Fruit fly (Drosophila melanogaster) whole organism, prepupa: ENCODE results near the gene CG15200.

Experiments
- Blimp-1 ChIP-seq: fragments of 200-800 bp; sonication (Bioruptor generic); optimal IDR thresholded peaks from 3 replicates; lab custom pipeline; 2017; ENCODE audit warnings: missing biosample characterization, missing genetic modification characterization, mild to moderate bottlenecking, moderate library complexity, missing genetic modification reagents
- CG10669 ChIP-seq: fragments of 200-800 bp; sonication (Bioruptor generic); optimal IDR thresholded peaks from 3 replicates; lab custom pipeline; 2018; ENCODE audit warnings: missing biosample characterization, mild to moderate bottlenecking, missing genetic modification characterization, moderate library complexity
- CG11294 ChIP-seq: fragments of 200-800 bp; sonication (Bioruptor generic); IDR thresholded peaks from 2 replicates; pipeline ENCODE4 v1.3.6; 2022; ENCODE audit warnings: missing biosample characterization, missing genetic modification characterization
- CG15336 ChIP-seq: fragments of 200-800 bp; sonication (Bioruptor generic); IDR thresholded peaks from 2 replicates; pipeline ENCODE4 v1.3.6; 2022; ENCODE audit warnings: missing biosample characterization, missing genetic modification characterization
- CG3032 ChIP-seq: fragments of 200-800 bp; optimal IDR thresholded peaks from 2 replicates; lab custom pipeline; 2019; ENCODE audit warnings: missing biosample characterization, mild to moderate bottlenecking, missing genetic modification characterization, moderate library complexity
- CG31627 ChIP-seq: fragments of 200-800 bp; sonication (Bioruptor generic); optimal IDR thresholded peaks from 3 replicates; lab custom pipeline; 2016; ENCODE audit warnings: missing biosample characterization, missing genetic modification characterization
- CG32006 ChIP-seq: fragments of 200-800 bp; sonication (Bioruptor generic); optimal IDR thresholded peaks from 3 replicates; lab custom pipeline; 2017; ENCODE audit warnings: missing biosample characterization, mild to moderate bottlenecking, missing genetic modification characterization
- CG34406 ChIP-seq: fragments of 200-800 bp; sonication (Bioruptor generic); optimal IDR thresholded peaks from 3 replicates; lab custom pipeline; 2016; ENCODE audit warnings: missing biosample characterization, missing genetic modification characterization
- CG3919 ChIP-seq: fragments of 200-800 bp; sonication (Bioruptor generic); optimal IDR thresholded peaks from 3 replicates; lab custom pipeline; 2016; ENCODE audit warnings: missing biosample characterization, missing genetic modification characterization
- CG4318 ChIP-seq: fragments of 200-800 bp; sonication (Bioruptor generic); optimal IDR thresholded peaks from 3 replicates; lab custom pipeline; 2017; ENCODE audit warnings: missing biosample characterization, mild to moderate bottlenecking, missing genetic modification characterization
- CG6163 ChIP-seq: fragments of 200-800 bp; sonication (Bioruptor generic); IDR thresholded peaks from 3 replicates; pipeline ENCODE4 v1.3.6; 2022; ENCODE audit warnings: missing biosample characterization, missing genetic modification characterization
- CG6808 ChIP-seq: fragments of 200-800 bp; sonication (Bioruptor generic); optimal IDR thresholded peaks from 3 replicates; lab custom pipeline; 2017; ENCODE audit warnings: missing biosample characterization, missing genetic modification characterization, mild to moderate bottlenecking, moderate library complexity, missing genetic modification reagents
- CG7368 ChIP-seq: fragments of 200-800 bp; sonication (Bioruptor generic); optimal IDR thresholded peaks from 3 replicates; lab custom pipeline; 2016; ENCODE audit warnings: missing biosample characterization, missing genetic modification characterization
- CG8319 ChIP-seq: fragments of 200-800 bp; sonication (Bioruptor generic); optimal IDR thresholded peaks from 3 replicates; lab custom pipeline; 2016; ENCODE audit warnings: missing biosample characterization, missing genetic modification characterization
- CG8632 ChIP-seq: fragments of 200-800 bp; sonication (Bioruptor generic); optimal IDR thresholded peaks from 3 replicates; lab custom pipeline; 2016; ENCODE audit warnings: missing biosample characterization, missing genetic modification characterization
- Eip75B ChIP-seq: fragments of 200-800 bp; sonication (Bioruptor generic); optimal IDR thresholded peaks from 3 replicates; lab custom pipeline; 2016; ENCODE audit warnings: missing biosample characterization, missing genetic modification characterization
- Eip78C ChIP-seq: fragments of 200-800 bp; sonication (Bioruptor generic); peaks from one replicate; lab custom pipeline; 2016; ENCODE audit warnings: missing biosample characterization, missing genetic modification characterization
- Eip93F ChIP-seq: fragments of 200-800 bp; sonication (Bioruptor generic); optimal IDR thresholded peaks from 2 replicates; lab custom pipeline; 2016; ENCODE audit warnings: missing biosample characterization, mild to moderate bottlenecking, missing genetic modification characterization
- Ets21C ChIP-seq: fragments of 200-800 bp; sonication (Bioruptor generic); optimal IDR thresholded peaks from 3 replicates; lab custom pipeline; 2016; ENCODE audit warnings: missing biosample characterization, missing genetic modification characterization
- Ets96B ChIP-seq: fragments of 200-800 bp; optimal IDR thresholded peaks from 2 replicates; lab custom pipeline; 2019; ENCODE audit warnings: missing biosample characterization, mild to moderate bottlenecking, missing genetic modification characterization, moderate library complexity
- Hr39 ChIP-seq: fragments of 200-800 bp; sonication (Bioruptor generic); optimal IDR thresholded peaks from 2 replicates; lab custom pipeline; 2016; ENCODE audit warnings: missing biosample characterization, missing genetic modification characterization
- Hr4 ChIP-seq: fragments of 200-800 bp; sonication (Bioruptor generic); optimal IDR thresholded peaks from 3 replicates; lab custom pipeline; 2016; ENCODE audit warnings: missing biosample characterization, missing genetic modification characterization
- Met ChIP-seq: fragments of 200-800 bp; sonication (Bioruptor generic); optimal IDR thresholded peaks from 3 replicates; lab custom pipeline; 2016; ENCODE audit warnings: missing biosample characterization, missing genetic modification characterization
- achi ChIP-seq: fragments of 200-800 bp; sonication (Bioruptor generic); optimal IDR thresholded peaks from 3 replicates; lab custom pipeline; 2016; ENCODE audit warnings: missing biosample characterization, missing genetic modification characterization
- acj6 ChIP-seq: fragments of 200-800 bp; sonication (Bioruptor generic); optimal IDR thresholded peaks from 3 replicates; lab custom pipeline; 2016; ENCODE audit warnings: missing biosample characterization, missing genetic modification characterization
- cyc ChIP-seq: fragments of 200-800 bp; sonication (Bioruptor generic); optimal IDR thresholded peaks from 3 replicates; lab custom pipeline; 2016; ENCODE audit warnings: missing biosample characterization, missing genetic modification characterization
- eg ChIP-seq: fragments of 200-800 bp; sonication (Bioruptor generic); IDR thresholded peaks from 3 replicates; pipeline ENCODE4 v1.3.6; 2022; ENCODE audit warnings: missing biosample characterization, missing genetic modification characterization
- esn ChIP-seq: fragments of 200-800 bp; sonication (Bioruptor generic); optimal IDR thresholded peaks from 2 replicates; lab custom pipeline; 2016; ENCODE audit warnings: missing biosample characterization, mild to moderate bottlenecking, missing genetic modification characterization, moderate library complexity
- fkh ChIP-seq: fragments of 200-800 bp; sonication (Bioruptor generic); optimal IDR thresholded peaks from 3 replicates; lab custom pipeline; 2017; ENCODE audit warnings: missing biosample characterization, mild to moderate bottlenecking, missing genetic modification characterization, moderate library complexity
- lz ChIP-seq: fragments of 200-800 bp; sonication (Bioruptor generic); optimal IDR thresholded peaks from 3 replicates; lab custom pipeline; 2016; ENCODE audit warnings: missing biosample characterization, missing genetic modification characterization
- net ChIP-seq: fragments of 200-800 bp; sonication (Bioruptor generic); optimal IDR thresholded peaks from 3 replicates; lab custom pipeline; 2016; ENCODE audit warnings: missing biosample characterization, missing genetic modification characterization
- pdm3 ChIP-seq: fragments of 200-800 bp; sonication (Bioruptor generic); optimal IDR thresholded peaks from 3 replicates; lab custom pipeline; 2016; ENCODE audit warnings: missing biosample characterization, missing genetic modification characterization
- salr ChIP-seq, 2 experiments: fragments of 200-800 bp; sonication (Bioruptor generic); optimal IDR thresholded peaks; 3 replicates each; lab custom pipeline; 2016 to 2018; ENCODE audit warnings: missing biosample characterization in 2 of 2, missing genetic modification characterization in 2 of 2, mild to moderate bottlenecking in 1 of 2
- spab ChIP-seq: fragments of 200-800 bp; sonication (Bioruptor generic); optimal IDR thresholded peaks from 2 replicates; lab custom pipeline; 2017; ENCODE audit warnings: missing biosample characterization, mild to moderate bottlenecking, missing genetic modification characterization, missing genetic modification reagents
- ss ChIP-seq, 2 experiments: fragments of 200-800 bp; sonication (Bioruptor generic); optimal IDR thresholded peaks; 2 replicates in 1 of 2; 3 replicates in 1 of 2; lab custom pipeline; 2017 to 2018; ENCODE audit warnings: mild to moderate bottlenecking in 2 of 2, missing biosample characterization in 2 of 2, missing genetic modification characterization in 2 of 2, moderate library complexity in 1 of 2
- svp ChIP-seq: fragments of 200-800 bp; sonication (Bioruptor generic); peaks from one replicate; lab custom pipeline; 2016; ENCODE audit warnings: missing biosample characterization, missing genetic modification characterization

Gene CG15200

DNA sequence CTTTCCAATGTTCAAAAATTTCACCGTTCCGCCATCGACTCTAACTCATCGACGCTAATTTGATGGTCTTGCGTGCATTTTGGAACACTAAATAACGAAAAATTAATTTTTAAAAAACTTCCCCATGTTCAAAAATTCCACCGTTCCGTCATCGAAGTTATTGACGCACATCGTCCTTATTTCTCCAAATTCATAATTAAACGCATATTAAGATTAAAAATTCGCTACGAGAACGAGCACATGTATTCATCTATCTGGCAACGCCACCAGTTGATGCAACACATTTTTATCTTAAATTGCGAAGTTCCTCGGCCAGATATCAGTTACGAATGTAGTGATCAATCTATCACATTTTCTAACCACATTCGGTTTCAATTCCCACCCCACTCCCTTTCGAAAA, 33.5 kb upstream of the CG15200 start, which contains the start of gene Lint-1 (continued):
- no peak for TF ChIP-seq CG4318 (GFP tag; lab: Kevin White, UChicago)
- TF ChIP-seq CG3032 (tag; lab: Kevin White, UChicago) = no peak
- peak; percentile 49 for TF ChIP-seq pdm3
- TF ChIP-seq CG31627 (GFP tag; lab: Kevin White, UChicago) = peak; percentile 48
- TF ChIP-seq CG34406 = no peak
- TF ChIP-seq CG10669 (GFP tag; lab: Kevin White, UChicago) = no peak
- TF ChIP-seq salr (GFP tag; optimal IDR thresholded peaks at IDR 0.05; lab: Kevin White, UChicago) = no peak
- TF ChIP-seq CG7368 = no peak
- TF ChIP-seq lz (GFP tag; lab: Kevin White, UChicago) = peak; percentile 54
- TF ChIP-seq svp (GFP tag; lab: Kevin White, UChicago) = peak; percentile 69
- TF ChIP-seq CG32006 (GFP tag; lab: Kevin White, UChicago) = no peak
- no peak for TF ChIP-seq CG15336
- TF ChIP-seq net (GFP tag; lab: Kevin White, UChicago) = no peak
- TF ChIP-seq Blimp-1 (GFP tag; lab: Kevin White, UChicago) = no peak
- no peak for TF ChIP-seq CG6808 (GFP tag; lab: Kevin White, UChicago)
- TF ChIP-seq cyc (GFP tag; lab: Kevin White, UChicago) = peak; percentile 27
- TF ChIP-seq achi (GFP tag; lab: Kevin White, UChicago) = peak; percentile 3
- TF ChIP-seq CG8632 = peak; percentile 5

DNA sequence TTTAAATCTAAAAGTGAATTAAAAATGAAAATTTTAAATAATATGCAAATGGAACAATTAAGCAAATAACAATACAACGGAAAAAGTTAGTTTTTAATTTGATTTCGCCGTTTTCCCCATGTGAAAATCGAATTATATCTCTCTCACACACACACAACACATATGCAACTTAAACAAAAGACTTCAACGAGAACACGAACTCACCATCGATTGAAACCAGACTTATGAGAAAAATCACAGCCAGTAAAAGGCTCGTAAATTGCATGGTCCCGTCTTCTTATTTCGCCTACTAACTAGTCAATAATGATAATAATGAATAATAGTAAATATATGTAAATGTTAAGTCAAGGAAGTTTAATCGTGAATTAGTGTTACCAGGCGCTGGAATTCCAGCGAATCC, 29.3 kb upstream of the CG15200 start:
- TF ChIP-seq Eip93F (GFP tag; lab: Kevin White, UChicago) (peak; percentile 28), spab (GFP tag; lab: Kevin White, UChicago) (no peak)
- TF ChIP-seq, all 60 proteins: peak for 1

DNA sequence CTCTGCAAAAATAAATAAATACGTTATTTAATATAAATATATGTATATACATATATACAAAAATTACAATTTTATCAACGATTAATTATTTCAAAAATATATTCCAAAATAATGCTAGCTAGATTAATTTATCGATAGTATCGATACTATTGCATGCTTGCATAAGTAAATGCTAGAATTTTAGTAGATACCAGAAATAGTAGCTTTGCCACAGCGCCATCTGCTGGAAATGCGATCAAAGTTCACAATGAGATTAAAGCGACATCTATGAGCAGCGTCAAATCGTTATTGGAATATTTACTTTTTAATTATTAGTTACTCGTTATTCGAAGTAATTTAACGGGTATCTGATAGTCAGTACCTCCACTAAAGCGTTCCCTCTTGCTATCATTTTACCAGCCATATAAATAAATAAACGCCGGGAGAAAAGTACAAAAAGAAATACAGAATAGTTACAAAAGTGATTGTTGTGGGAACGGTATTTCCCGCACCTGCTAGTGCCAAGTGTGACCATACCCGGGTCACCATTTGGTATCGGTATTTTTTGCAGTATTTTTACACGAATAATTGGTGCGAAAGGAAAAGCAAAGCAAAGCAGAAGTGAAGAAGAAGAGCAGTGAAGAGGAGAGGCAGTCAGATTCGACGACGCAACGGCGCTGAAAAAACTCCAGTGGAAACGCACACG, 28.8 kb upstream of the CG15200 start, which contains the start of the genes rtv and Dlic:
Gene rtv, minus strand, starts transcription at position 165 of the 685 bp plus-strand sequence.
Gene Dlic, plus strand, starts transcription at position 596 of the 685 bp plus-strand sequence.
- TF ChIP-seq CG31627 (GFP tag; lab: Kevin White, UChicago) (peak; percentile 41), CG3919 (GFP tag; lab: Kevin White, UChicago) (no peak), Eip75B (GFP tag; lab: Kevin White, UChicago) (peak; percentile 8), lz (GFP tag; lab: Kevin White, UChicago) (peak; percentile 44), CG6163 (GFP tag; lab: Robert Waterston, UW) (peak; percentile 63; the same call in 2 of the 3 replicates), CG15336 (no peak), Eip78C (GFP tag; lab: Kevin White, UChicago) (peak; percentile 14), Hr4 (GFP tag; lab: Kevin White, UChicago) (peak; percentile 7), Met (peak; percentile 8), CG8319 (GFP tag; lab: Kevin White, UChicago) (no peak), Ets21C (peak; percentile 19), acj6 (GFP tag; lab: Kevin White, UChicago) (peak; percentile 0), CG11294 (GFP tag; lab: Robert Waterston, UW) (no peak), Hr39 (GFP tag; lab: Kevin White, UChicago) (peak; percentile 38), fkh (GFP tag; lab: Kevin White, UChicago) (peak; percentile 83), eg (no peak), cyc (GFP tag; lab: Kevin White, UChicago) (peak; percentile 44), CG7368 (no peak), esn (GFP tag; lab: Kevin White, UChicago) (peak; percentile 35), svp (GFP tag; lab: Kevin White, UChicago) (peak; percentile 78), CG6808 (GFP tag; lab: Kevin White, UChicago) (no peak), Ets96B (tag; lab: Kevin White, UChicago) (no peak), ss (GFP tag; optimal IDR thresholded peaks at IDR 0.05; lab: Kevin White, UChicago) (no peak), pdm3 (peak; percentile 4)
